Worm (Caenorhabditis elegans) whole organism, L4 larva: ENCODE results near the gene rabr-3.

Experiments
- F44E2.7 ChIP-seq: fragments of 200-800 bp; sonication (Bioruptor generic); IDR thresholded peaks from 2 replicates; pipeline ENCODE4 v2.1.2; 2022; ENCODE audit warnings: missing genetic modification characterization, missing compliant biosample characterization
- T20F7.1 ChIP-seq: fragments of 200-800 bp; sonication (Bioruptor generic); optimal IDR thresholded peaks from 2 replicates; lab custom pipeline; 2018; ENCODE audit warnings: mild to moderate bottlenecking, missing genetic modification characterization, missing compliant biosample characterization
- ZK337.2 ChIP-seq: fragments of 200-800 bp; sonication (Bioruptor generic); IDR thresholded peaks from 2 replicates; pipeline ENCODE4 v1.3.6; 2022; ENCODE audit warnings: missing genetic modification reagents, missing genetic modification characterization, missing compliant biosample characterization
- aly-2 ChIP-seq: sonication (generic microtip); optimal IDR thresholded peaks from 2 replicates; lab custom pipeline; 2018; ENCODE audit warnings: missing biosample characterization, missing genetic modification characterization
- arid-1 ChIP-seq: fragments of 200-800 bp; sonication (Bioruptor generic); conservative IDR thresholded peaks from 2 replicates; pipeline ENCODE4 v1.3.6; 2022; ENCODE audit warnings: missing genetic modification reagents, missing genetic modification characterization, missing compliant biosample characterization
- ceh-32 ChIP-seq: sonication (generic microtip); optimal IDR thresholded peaks from 2 replicates; lab custom pipeline; 2016; ENCODE audit warnings: mild to moderate bottlenecking, missing genetic modification characterization, missing compliant biosample characterization; ENCODE audit not compliant: poor library complexity
- ceh-82 ChIP-seq: sonication (generic microtip); optimal IDR thresholded peaks from 2 replicates; lab custom pipeline; 2017; ENCODE audit warnings: missing biosample characterization, missing genetic modification characterization
- ces-1 ChIP-seq: fragments of 150-350 bp; sonication (generic microtip); optimal IDR thresholded peaks from 4 replicates; lab custom pipeline; 2014; ENCODE audit warnings: missing biosample characterization, missing genetic modification reagents, missing genetic modification characterization
- ctbp-1 ChIP-seq: fragments of 200-800 bp; sonication (Bioruptor generic); IDR thresholded peaks from 2 replicates; pipeline ENCODE4 v1.3.6; 2022; ENCODE audit warnings: missing genetic modification reagents, missing genetic modification characterization, missing compliant biosample characterization
- daf-12 ChIP-seq: fragments of 150-350 bp; optimal IDR thresholded peaks from 2 replicates; lab custom pipeline; 2014; ENCODE audit warnings: missing biosample characterization, missing genetic modification reagents, missing genetic modification characterization
- daf-16 ChIP-seq, 3 experiments: sonication (generic microtip); optimal IDR thresholded peaks; 2 replicates each; lab custom pipeline; 2016 to 2017; ENCODE audit warnings: missing genetic modification characterization in 3 of 3, missing genetic modification reagents in 3 of 3, mild to moderate bottlenecking in 2 of 3, missing compliant biosample characterization in 2 of 3, missing biosample characterization in 1 of 3, moderate library complexity in 1 of 3
- dpl-1 ChIP-seq: fragments of 150-350 bp; optimal IDR thresholded peaks from 2 replicates; lab custom pipeline; 2014; ENCODE audit warnings: missing biosample characterization, missing genetic modification reagents, missing genetic modification characterization
- dve-1 ChIP-seq: sonication (generic microtip); optimal IDR thresholded peaks from 2 replicates; lab custom pipeline; 2017; ENCODE audit warnings: antibody characterized with exemption, mild to moderate bottlenecking, missing genetic modification characterization, missing compliant biosample characterization; ENCODE audit not compliant: insufficient read depth
- egl-27 ChIP-seq: sonication (generic microtip); optimal IDR thresholded peaks from 3 replicates; lab custom pipeline; 2017; ENCODE audit warnings: missing biosample characterization, missing genetic modification reagents, missing genetic modification characterization
- hlh-30 ChIP-seq: sonication (generic microtip); optimal IDR thresholded peaks from 2 replicates; lab custom pipeline; 2017; ENCODE audit warnings: antibody characterized with exemption, mild to moderate bottlenecking, missing genetic modification characterization, missing compliant biosample characterization; ENCODE audit not compliant: insufficient read depth
- hmg-1.1 ChIP-seq: fragments of 200-800 bp; sonication (Bioruptor generic); IDR thresholded peaks from 2 replicates; pipeline ENCODE4 v1.3.6; 2022; ENCODE audit warnings: missing genetic modification reagents, missing genetic modification characterization, missing compliant biosample characterization
- lin-13 ChIP-seq: fragments of 150-350 bp; optimal IDR thresholded peaks from 2 replicates; lab custom pipeline; 2014; ENCODE audit warnings: missing biosample characterization, missing genetic modification reagents, missing genetic modification characterization
- lin-38 ChIP-seq: fragments of 200-800 bp; sonication (Bioruptor generic); IDR thresholded peaks from 2 replicates; pipeline ENCODE4 v1.3.6; 2022; ENCODE audit warnings: missing genetic modification reagents, missing genetic modification characterization, missing compliant biosample characterization
- madf-9 ChIP-seq: fragments of 200-800 bp; sonication (Bioruptor generic); conservative IDR thresholded peaks from 2 replicates; pipeline ENCODE4 v1.3.6; 2022; ENCODE audit warnings: missing genetic modification reagents, missing genetic modification characterization, missing compliant biosample characterization
- mdl-1 ChIP-seq, 2 experiments: fragments of 150-350 bp in 1 of 2; sonication (generic microtip) in 1 of 2; optimal IDR thresholded peaks; 2 replicates each; lab custom pipeline; 2014 to 2017; ENCODE audit warnings: missing biosample characterization in 2 of 2, missing genetic modification characterization in 2 of 2
- mes-2 ChIP-seq: sonication (generic microtip); optimal IDR thresholded peaks from 2 replicates; lab custom pipeline; 2016; ENCODE audit warnings: missing genotype, mild to moderate bottlenecking, missing genetic modification characterization, missing compliant biosample characterization; ENCODE audit not compliant: poor library complexity, severe bottlenecking
- nhr-111 ChIP-seq: fragments of 200-800 bp; sonication (Bioruptor generic); optimal IDR thresholded peaks from 2 replicates; lab custom pipeline; 2018; ENCODE audit warnings: mild to moderate bottlenecking, missing genetic modification characterization, missing compliant biosample characterization
- nhr-48 ChIP-seq: sonication (generic microtip); optimal IDR thresholded peaks from 2 replicates; lab custom pipeline; 2016; ENCODE audit warnings: mild to moderate bottlenecking, missing genetic modification characterization, missing compliant biosample characterization
- nhr-76 ChIP-seq: fragments of 150-350 bp; optimal IDR thresholded peaks from 2 replicates; lab custom pipeline; 2014; ENCODE audit warnings: missing biosample characterization, missing genetic modification characterization
- nhr-77 ChIP-seq: fragments of 150-350 bp; optimal IDR thresholded peaks from 2 replicates; lab custom pipeline; 2014; ENCODE audit warnings: missing biosample characterization, missing genetic modification characterization
- pha-4 ChIP-seq, 2 experiments: fragments of 150-350 bp in 1 of 2; fragments of 200-800 bp in 1 of 2; sonication (Bioruptor generic) in 1 of 2; IDR thresholded peaks in 1 of 2; optimal IDR thresholded peaks in 1 of 2; 2 replicates each; pipeline versions ENCODE4 v1.3.6 to Lab custom; 2014 to 2022; ENCODE audit warnings: missing genetic modification characterization in 2 of 2, missing genetic modification reagents in 2 of 2, missing biosample characterization in 1 of 2, missing compliant biosample characterization in 1 of 2
- php-3 ChIP-seq: fragments of 200-800 bp; sonication (Bioruptor generic); IDR thresholded peaks from 2 replicates; pipeline ENCODE4 v1.3.6; 2022; ENCODE audit warnings: missing genetic modification reagents, missing genetic modification characterization, missing compliant biosample characterization
- saeg-2 ChIP-seq: fragments of 200-800 bp; sonication (Bioruptor generic); IDR thresholded peaks from 2 replicates; pipeline ENCODE4 v1.3.6; 2022; ENCODE audit warnings: missing genetic modification reagents, missing genetic modification characterization, missing compliant biosample characterization
- sdz-12 ChIP-seq: fragments of 200-800 bp; sonication (Bioruptor generic); optimal IDR thresholded peaks from 2 replicates; lab custom pipeline; 2018; ENCODE audit warnings: mild to moderate bottlenecking, missing genetic modification characterization, missing compliant biosample characterization
- set-16 ChIP-seq: fragments of 200-800 bp; sonication (Bioruptor generic); IDR thresholded peaks from 2 replicates; pipeline ENCODE4 v1.3.6; 2022; ENCODE audit warnings: missing genetic modification reagents, missing genetic modification characterization, missing compliant biosample characterization
- skn-1 ChIP-seq: fragments of 150-350 bp; optimal IDR thresholded peaks from 2 replicates; lab custom pipeline; 2014; ENCODE audit warnings: missing biosample characterization, missing genetic modification characterization
- snpc-4 ChIP-seq: fragments of 150-350 bp; optimal IDR thresholded peaks from 2 replicates; lab custom pipeline; 2014; ENCODE audit warnings: missing biosample characterization, missing genetic modification characterization
- tag-97 ChIP-seq: fragments of 200-800 bp; sonication (Bioruptor generic); IDR thresholded peaks from 2 replicates; pipeline ENCODE4 v1.3.6; 2022; ENCODE audit warnings: missing genetic modification characterization, missing compliant biosample characterization
- unc-62 ChIP-seq, 3 experiments: fragments of 150-350 bp in 1 of 3; sonication (generic microtip); optimal IDR thresholded peaks in 2 of 3; peaks in 1 of 3; 1 replicate in 1 of 3; 2 replicates in 2 of 3; lab custom pipeline; 2014 to 2017; ENCODE audit warnings: missing biosample characterization in 3 of 3, missing genetic modification characterization in 3 of 3, missing genetic modification reagents in 3 of 3, missing genotype in 1 of 3
- zfp-2 ChIP-seq: sonication (generic microtip); optimal IDR thresholded peaks from 2 replicates; lab custom pipeline; 2016; ENCODE audit warnings: mild to moderate bottlenecking, missing genetic modification characterization, missing compliant biosample characterization
- zip-11 ChIP-seq: fragments of 200-800 bp; sonication (Bioruptor generic); IDR thresholded peaks from 2 replicates; pipeline ENCODE4 v1.3.6; 2022; ENCODE audit warnings: missing genetic modification characterization, missing compliant biosample characterization
- zip-2 ChIP-seq: fragments of 150-350 bp; optimal IDR thresholded peaks from 2 replicates; lab custom pipeline; 2014; ENCODE audit warnings: missing biosample characterization, missing genetic modification characterization

Gene rabr-3

ce11 chrV:16183357-16183756 is 12.1 kb upstream of the rabr-3 start, which contains the start of gene srz-14:
srz-14 (plus strand) TSS chrV:16183657.
- no peak for TF ChIP-seq pha-4 (GFP tag; IDR thresholded peaks at IDR 0.05; lab: Robert Waterston, UW)
- no peak for TF ChIP-seq pha-4 (tag; optimal IDR thresholded peaks at IDR 0.05; lab: Kevin White, UChicago)
- no peak for TF ChIP-seq ctbp-1
- TF ChIP-seq set-16 (GFP tag; lab: Robert Waterston, UW) = no peak
- no peak for TF ChIP-seq daf-16 (GFP tag; optimal IDR thresholded peaks at IDR 0.05; lab: Kevin White, UChicago)
- TF ChIP-seq daf-16 (tag; optimal IDR thresholded peaks at IDR 0.05; lab: Kevin White, UChicago) = no peak
- TF ChIP-seq F44E2.7 (GFP tag; lab: Robert Waterston, UW) = no peak
- TF ChIP-seq snpc-4 (tag; lab: Kevin White, UChicago) = no peak
- no peak for TF ChIP-seq mdl-1 (tag; optimal IDR thresholded peaks at IDR 0.05; lab: Kevin White, UChicago)
- TF ChIP-seq hlh-30 (tag; lab: Kevin White, UChicago) = no peak
- TF ChIP-seq lin-13 (GFP tag; lab: Kevin White, UChicago) = no peak
- TF ChIP-seq madf-9 (GFP tag; lab: Robert Waterston, UW) = no peak
- TF ChIP-seq daf-12 (tag; lab: Kevin White, UChicago) = no peak
- TF ChIP-seq nhr-77 = no peak
- no peak for TF ChIP-seq nhr-76 (tag; lab: Kevin White, UChicago)
- no peak for TF ChIP-seq dpl-1 (GFP tag; lab: Kevin White, UChicago)
- no peak for TF ChIP-seq T20F7.1 (GFP tag; lab: Kevin White, UChicago)
- no peak for TF ChIP-seq egl-27
- no peak for TF ChIP-seq zip-11 (GFP tag; lab: Robert Waterston, UW)
- no peak for TF ChIP-seq ceh-82 (tag; lab: Kevin White, UChicago)

- TF ChIP-seq mes-2 = no peak
- no peak for TF ChIP-seq hmg-1.1 (GFP tag; lab: Robert Waterston, UW)
- no peak for TF ChIP-seq zip-2 (tag; lab: Kevin White, UChicago)
- TF ChIP-seq dve-1 (tag; lab: Kevin White, UChicago) = no peak
- TF ChIP-seq php-3 (GFP tag; lab: Robert Waterston, UW) = no peak
- TF ChIP-seq ces-1 (GFP tag; lab: Kevin White, UChicago) = no peak
- no peak for TF ChIP-seq ceh-32 (tag; lab: Kevin White, UChicago)
- no peak for TF ChIP-seq ZK337.2 (GFP tag; lab: Robert Waterston, UW)
- no peak for TF ChIP-seq arid-1 (GFP tag; lab: Robert Waterston, UW)
- no peak for TF ChIP-seq tag-97 (GFP tag; lab: Robert Waterston, UW)
- no peak for TF ChIP-seq daf-16 (GFP tag; optimal IDR thresholded peaks at IDR 0.05; lab: Kevin White, UChicago)
- TF ChIP-seq daf-16 (tag; optimal IDR thresholded peaks at IDR 0.05; lab: Kevin White, UChicago) = no peak
- no peak for TF ChIP-seq nhr-76 (tag; lab: Kevin White, UChicago)
- TF ChIP-seq aly-2 (tag; lab: Kevin White, UChicago) = no peak
- TF ChIP-seq saeg-2 (GFP tag; lab: Robert Waterston, UW) = no peak
- TF ChIP-seq zfp-2 (tag; lab: Kevin White, UChicago) = no peak
- no peak for TF ChIP-seq nhr-111 (GFP tag; lab: Kevin White, UChicago)
- TF ChIP-seq skn-1 (tag; lab: Kevin White, UChicago) = no peak
- TF ChIP-seq sdz-12 (GFP tag; lab: Kevin White, UChicago) = no peak
These were observed 5.0 kb upstream of the rabr-3 start, which contains the start of gene srh-281 for ce11 chrV:16190485-16190884. srh-281 (plus strand) TSS chrV:16190785.

- TF ChIP-seq lin-38 (no peak), nhr-48 (tag; lab: Kevin White, UChicago) (no peak), T20F7.1 (GFP tag; lab: Kevin White, UChicago) (no peak), unc-62 (GFP tag; optimal IDR thresholded peaks at IDR 0.05 in 1 of 2; lab: Kevin White, UChicago) (peak in 1 of 2 experiments; percentile 26), unc-62 (tag; optimal IDR thresholded peaks at IDR 0.05; lab: Kevin White, UChicago) (no peak)
These were observed 3.4 kb upstream of the rabr-3 start, which contains the start of gene srh-279 for ce11 chrV:16192114-16192513. srh-279 (plus strand) TSS chrV:16192414.
